Worm (Caenorhabditis elegans) whole organism, midembryonic: Measurements from ENCODE around the gene T23D5.8.

Source experiments
- T22C8.4 ChIP-seq: fragments of 200-800 bp; sonication (Bioruptor generic); IDR thresholded peaks from 2 replicates; pipeline ENCODE4 v1.3.6; 2022; ENCODE audit warnings: missing genetic modification characterization, missing compliant biosample characterization
- cog-1 ChIP-seq: sonication (generic microtip); optimal IDR thresholded peaks from 2 replicates; lab custom pipeline; 2016; ENCODE audit warnings: missing genetic modification characterization, missing compliant biosample characterization
- flt-1 ChIP-seq: fragments of 200-800 bp; sonication (Bioruptor generic); IDR thresholded peaks from 2 replicates; pipeline ENCODE4 v1.3.6; 2022; ENCODE audit warnings: missing genetic modification characterization, missing compliant biosample characterization
- klf-2 ChIP-seq: fragments of 200-800 bp; sonication (Bioruptor generic); conservative IDR thresholded peaks from 2 replicates; pipeline ENCODE4 v1.3.6; 2022; ENCODE audit warnings: missing genetic modification reagents, missing genetic modification characterization, missing compliant biosample characterization
- med-1 ChIP-seq: sonication (generic microtip); optimal IDR thresholded peaks from 2 replicates; lab custom pipeline; 2017; ENCODE audit warnings: missing genetic modification characterization, mild to moderate bottlenecking, missing compliant biosample characterization, antibody characterized with exemption, missing genetic modification reagents; ENCODE audit not compliant: insufficient read depth
- ref-1 ChIP-seq: fragments of 200-800 bp; sonication (Bioruptor generic); conservative IDR thresholded peaks from 2 replicates; pipeline ENCODE4 v1.3.6; 2022; ENCODE audit warnings: missing genetic modification reagents, missing genetic modification characterization, missing compliant biosample characterization
- tab-1 ChIP-seq: fragments of 200-800 bp; sonication (Bioruptor generic); IDR thresholded peaks from 2 replicates; pipeline ENCODE4 v1.3.6; 2022; ENCODE audit warnings: missing genetic modification characterization, missing compliant biosample characterization
- ztf-23 ChIP-seq: fragments of 200-800 bp; sonication (Bioruptor generic); IDR thresholded peaks from 2 replicates; pipeline ENCODE4 v1.3.6; 2022; ENCODE audit warnings: missing genetic modification reagents, missing genetic modification characterization, missing compliant biosample characterization
- ztf-29 ChIP-seq: fragments of 200-800 bp; sonication (Bioruptor generic); IDR thresholded peaks from 2 replicates; pipeline ENCODE4 v1.3.6; 2022; ENCODE audit warnings: missing genetic modification reagents, missing genetic modification characterization, missing compliant biosample characterization

The T23D5.8 gene

DNA sequence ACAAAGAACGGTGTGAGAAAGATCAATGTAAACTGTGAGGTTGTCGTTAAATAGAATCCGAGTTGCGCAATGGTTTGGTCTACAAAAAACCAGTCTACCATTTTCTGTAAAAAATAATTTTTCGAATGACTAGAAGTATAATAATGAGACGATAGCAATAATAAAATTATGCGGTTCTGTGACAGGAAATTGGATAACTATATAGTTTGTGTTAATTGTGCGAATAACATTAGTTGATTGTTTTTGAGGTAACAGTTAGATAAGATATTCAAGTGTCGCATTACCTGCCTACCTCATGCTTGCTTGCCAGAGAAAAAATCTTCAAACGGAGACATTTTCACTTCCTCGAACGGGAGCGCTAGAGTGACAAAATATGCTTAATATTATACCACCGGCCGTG is 6.4 kb downstream of the T23D5.8 start, which contains the start of gene str-18:
str-18 (minus strand) TSS at position 101 of the 400 bp plus-strand sequence.
- TF ChIP-seq med-1 (GFP tag; lab: Kevin White, UChicago) (no peak), ztf-29 (GFP tag; lab: Robert Waterston, UW) (no peak), klf-2 (GFP tag; lab: Robert Waterston, UW) (no peak), T22C8.4 (GFP tag; lab: Robert Waterston, UW) (no peak), cog-1 (no peak), tab-1 (no peak), ref-1 (GFP tag; lab: Robert Waterston, UW) (no peak), flt-1 (GFP tag; lab: Robert Waterston, UW) (no peak), ztf-23 (no peak)

DNA sequence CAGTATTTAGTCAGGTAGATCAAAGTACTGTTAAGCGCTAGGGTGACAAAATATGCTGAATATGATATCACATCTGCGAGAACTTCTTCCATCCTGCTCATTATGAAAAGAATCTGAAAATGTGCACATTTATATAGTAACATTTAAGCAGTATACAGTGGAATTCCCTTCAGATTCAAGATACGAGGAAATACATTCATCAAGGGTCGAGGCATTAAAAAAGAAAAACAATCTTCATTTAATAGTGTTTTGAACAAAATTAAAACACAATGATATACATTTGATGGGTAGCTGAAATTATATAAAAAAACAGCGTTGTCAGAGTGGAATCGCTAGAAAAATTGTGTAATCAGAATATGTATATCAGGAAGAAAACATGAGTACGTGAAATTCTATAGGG is 12.5 kb downstream of the T23D5.8 start, which contains the start of gene str-27:
str-27 (minus strand) TSS at position 101 of the 400 bp plus-strand sequence.
- TF ChIP-seq tab-1 (no peak), med-1 (GFP tag; lab: Kevin White, UChicago) (no peak), ztf-29 (GFP tag; lab: Robert Waterston, UW) (no peak), ztf-23 (no peak), ref-1 (GFP tag; lab: Robert Waterston, UW) (no peak), T22C8.4 (GFP tag; lab: Robert Waterston, UW) (no peak), klf-2 (GFP tag; lab: Robert Waterston, UW) (no peak)

DNA sequence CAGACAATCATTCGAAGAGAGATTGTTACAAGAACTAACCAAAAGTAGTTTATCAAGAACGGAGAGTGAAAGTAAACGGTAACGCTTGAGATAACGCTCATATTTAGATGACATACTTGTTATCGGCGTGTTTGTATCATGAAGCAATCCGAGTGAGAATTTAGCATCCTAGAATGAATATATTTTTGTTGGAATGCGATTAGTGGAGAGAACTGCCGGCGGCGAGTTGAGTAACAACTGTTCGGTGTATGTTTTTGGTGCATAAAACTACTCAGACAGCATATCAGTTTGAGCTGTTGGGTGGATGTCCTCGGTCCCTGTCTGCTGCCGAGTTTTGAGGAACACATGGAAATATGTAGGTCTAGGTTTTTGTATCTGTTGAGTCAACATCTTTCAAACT is 14.7 kb downstream of the T23D5.8 start, which contains the start of gene T23D5.3:
T23D5.3 (minus strand) TSS at position 101 of the 400 bp plus-strand sequence.
- TF ChIP-seq klf-2 (GFP tag; lab: Robert Waterston, UW) (no peak), ztf-29 (GFP tag; lab: Robert Waterston, UW) (no peak), med-1 (GFP tag; lab: Kevin White, UChicago) (no peak), ref-1 (GFP tag; lab: Robert Waterston, UW) (no peak), T22C8.4 (GFP tag; lab: Robert Waterston, UW) (no peak), tab-1 (no peak), ztf-23 (no peak), cog-1 (no peak), flt-1 (GFP tag; lab: Robert Waterston, UW) (no peak)

DNA sequence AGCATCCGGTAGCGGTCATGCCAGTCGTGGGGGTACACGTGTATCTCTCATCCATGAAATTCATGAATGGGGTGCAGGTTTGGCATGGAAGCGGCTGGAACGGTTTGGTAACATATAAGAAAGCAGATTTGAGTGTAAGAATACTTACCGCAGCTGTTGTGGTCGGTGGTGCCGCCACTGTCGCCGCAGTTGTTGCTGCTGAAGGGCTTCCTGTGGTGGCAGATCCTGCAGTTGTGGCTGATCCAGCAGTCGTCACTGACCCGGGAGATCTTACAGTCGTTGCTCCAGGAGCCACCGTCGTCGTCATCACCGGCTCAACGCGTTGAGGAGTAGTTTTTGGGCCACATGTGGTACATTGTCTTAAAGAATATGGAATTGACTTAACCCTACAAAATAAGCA is 15.2 kb downstream of the T23D5.8 start:
- TF ChIP-seq ztf-23 (no peak), cog-1 (no peak), med-1 (GFP tag; lab: Kevin White, UChicago) (no peak), ztf-29 (GFP tag; lab: Robert Waterston, UW) (no peak), flt-1 (GFP tag; lab: Robert Waterston, UW) (no peak), T22C8.4 (GFP tag; lab: Robert Waterston, UW) (no peak), ref-1 (GFP tag; lab: Robert Waterston, UW) (no peak), tab-1 (no peak), klf-2 (GFP tag; lab: Robert Waterston, UW) (no peak)

DNA sequence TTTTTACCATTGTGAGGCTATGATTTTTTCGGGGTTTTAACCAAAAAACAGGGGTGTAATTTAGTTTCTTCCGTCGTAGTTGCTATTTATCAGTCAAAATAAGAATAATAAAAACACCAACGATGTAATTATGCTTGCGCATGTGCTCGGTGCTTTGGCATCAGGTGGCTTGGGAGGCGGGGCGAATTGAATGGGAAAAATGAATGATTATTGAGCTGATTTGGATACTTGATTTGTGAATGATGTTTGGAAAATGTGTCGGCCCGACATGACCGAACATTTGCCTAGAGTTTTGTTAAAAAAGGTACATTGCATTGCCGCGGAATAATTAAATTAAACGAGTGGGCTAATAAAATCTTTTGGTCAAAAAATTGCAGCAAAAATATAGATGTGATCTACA is 16.0 kb downstream of the T23D5.8 start, which contains the start of gene str-38:
str-38 (minus strand) TSS at position 101 of the 400 bp plus-strand sequence.
- no peak for TF ChIP-seq ztf-23
- TF ChIP-seq ref-1 (GFP tag; lab: Robert Waterston, UW) = no peak
- no peak for TF ChIP-seq flt-1 (GFP tag; lab: Robert Waterston, UW)
- no peak for TF ChIP-seq cog-1
- no peak for TF ChIP-seq ztf-29 (GFP tag; lab: Robert Waterston, UW)
- TF ChIP-seq klf-2 (GFP tag; lab: Robert Waterston, UW) = no peak
- TF ChIP-seq tab-1 = no peak
- no peak for TF ChIP-seq med-1 (GFP tag; lab: Kevin White, UChicago)
- no peak for TF ChIP-seq T22C8.4 (GFP tag; lab: Robert Waterston, UW)

DNA sequence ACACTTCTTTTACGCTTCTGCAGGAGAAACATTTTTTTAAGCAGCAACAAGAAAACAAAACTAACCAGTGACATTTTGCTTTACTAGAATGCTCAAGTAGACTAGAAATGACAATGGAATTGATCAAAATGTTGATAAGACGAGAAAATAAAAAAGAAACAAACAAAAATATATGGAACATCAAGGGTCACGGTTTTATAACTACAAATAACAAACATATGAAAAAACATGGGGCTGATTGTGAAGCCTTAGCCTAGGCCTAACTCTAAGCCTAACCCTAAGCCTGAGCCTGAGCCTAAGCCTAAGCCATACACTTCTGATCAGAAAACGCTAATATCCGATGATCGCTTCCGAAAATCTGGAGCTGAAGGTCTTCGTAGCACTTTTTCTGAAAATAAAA is 17.8 kb downstream of the T23D5.8 start, which contains the start of gene Y6E2A.10:
Y6E2A.10 (minus strand) TSS at position 101 of the 400 bp plus-strand sequence.
- TF ChIP-seq klf-2 (GFP tag; lab: Robert Waterston, UW) = no peak
- no peak for TF ChIP-seq ztf-23
- TF ChIP-seq cog-1 = no peak

DNA sequence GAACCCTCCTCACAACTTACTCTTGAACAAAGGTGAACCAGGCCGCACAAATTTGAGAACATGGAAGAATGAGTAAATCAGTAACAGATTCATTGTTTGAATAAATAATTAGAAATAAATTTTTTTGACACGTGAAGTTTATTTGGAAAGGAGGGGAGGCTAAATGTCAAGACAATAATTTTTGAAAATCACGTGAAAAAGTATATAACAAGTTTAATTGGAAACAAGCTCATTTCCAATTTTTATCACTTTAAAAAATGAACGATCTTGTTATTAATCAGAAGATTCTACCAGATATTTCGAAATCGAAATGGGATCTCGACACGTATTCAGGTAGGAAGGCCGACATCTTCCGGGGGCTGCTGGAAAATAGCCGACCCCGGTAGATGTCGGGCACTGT is 21.6 kb downstream of the T23D5.8 start, which contains the start of the genes irld-57 and sfxn-1.3:
irld-57 (minus strand) TSS at position 101 of the 400 bp plus-strand sequence.
sfxn-1.3 (plus strand) TSS at position 232 of the 400 bp plus-strand sequence.
- TF ChIP-seq ref-1 (GFP tag; lab: Robert Waterston, UW) (no peak), flt-1 (GFP tag; lab: Robert Waterston, UW) (no peak), T22C8.4 (GFP tag; lab: Robert Waterston, UW) (no peak), klf-2 (GFP tag; lab: Robert Waterston, UW) (no peak), med-1 (GFP tag; lab: Kevin White, UChicago) (no peak), tab-1 (no peak)

DNA sequence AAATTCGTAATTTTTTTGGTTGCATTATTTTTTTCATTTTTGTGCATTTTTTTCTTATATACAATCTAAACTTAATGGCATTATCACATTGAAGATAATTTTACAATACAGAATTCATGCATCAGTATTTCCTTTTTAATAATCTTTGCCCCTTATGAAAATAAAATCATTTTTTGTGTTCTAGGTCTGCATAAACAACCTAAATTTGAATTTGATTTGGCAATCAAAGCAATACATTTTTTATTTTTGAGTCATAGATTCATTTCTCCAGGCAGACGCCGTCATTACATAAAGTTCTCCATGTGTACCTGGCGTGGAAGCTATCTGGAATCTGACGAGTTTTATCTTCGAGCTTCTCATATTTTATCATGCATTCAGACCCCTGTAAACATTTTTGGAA is 26.4 kb downstream of the T23D5.8 start, which contains the start of gene srh-140:
srh-140 (plus strand) TSS at position 301 of the 400 bp plus-strand sequence.
- TF ChIP-seq klf-2 (GFP tag; lab: Robert Waterston, UW) (no peak), tab-1 (no peak), cog-1 (no peak), ref-1 (GFP tag; lab: Robert Waterston, UW) (no peak), T22C8.4 (GFP tag; lab: Robert Waterston, UW) (no peak), med-1 (GFP tag; lab: Kevin White, UChicago) (no peak), ztf-23 (no peak), ztf-29 (GFP tag; lab: Robert Waterston, UW) (no peak)

DNA sequence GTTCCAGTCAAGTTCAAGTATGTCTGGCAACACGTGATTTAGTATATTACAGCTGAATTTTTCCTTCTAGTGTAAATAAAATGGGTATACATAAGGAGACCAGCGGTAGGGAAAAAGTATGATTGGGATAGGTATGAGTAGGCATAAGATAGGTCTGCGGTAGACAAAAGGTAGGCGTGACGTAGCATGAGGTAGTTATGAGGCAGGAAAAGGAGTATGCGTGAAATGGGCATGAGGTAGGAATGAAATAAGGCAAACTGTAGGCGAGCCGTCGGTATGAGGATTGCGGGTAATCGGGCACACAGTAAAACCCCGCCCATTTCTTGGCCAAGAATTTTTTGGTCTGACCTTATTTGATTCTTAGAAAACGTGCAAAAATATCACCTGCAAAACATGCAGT is 26.8 kb downstream of the T23D5.8 start:
- TF ChIP-seq klf-2 (GFP tag; lab: Robert Waterston, UW) = no peak
- TF ChIP-seq T22C8.4 (GFP tag; lab: Robert Waterston, UW) = no peak
- TF ChIP-seq ztf-29 (GFP tag; lab: Robert Waterston, UW) = no peak
- no peak for TF ChIP-seq ztf-23
- TF ChIP-seq med-1 (GFP tag; lab: Kevin White, UChicago) = no peak
- no peak for TF ChIP-seq tab-1
- TF ChIP-seq flt-1 (GFP tag; lab: Robert Waterston, UW) = no peak
- TF ChIP-seq cog-1 = no peak
- no peak for TF ChIP-seq ref-1 (GFP tag; lab: Robert Waterston, UW)
